Worm (Caenorhabditis elegans) whole organism, young adult: ENCODE data around the gene C09G12.5.

Source experiments
- B0035.1 ChIP-seq: sonication (generic microtip); optimal IDR thresholded peaks from 2 replicates; lab custom pipeline; 2016; ENCODE audit warnings: missing genetic modification characterization, mild to moderate bottlenecking, missing compliant biosample characterization, missing genotype, missing genetic modification reagents
- B0336.3 ChIP-seq: fragments of 200-800 bp; sonication (Bioruptor generic); IDR thresholded peaks from 2 replicates; pipeline ENCODE4 v1.3.6; 2022; ENCODE audit warnings: missing genetic modification characterization, missing compliant biosample characterization
- F33H1.4 ChIP-seq: fragments of 200-800 bp; sonication (Bioruptor generic); IDR thresholded peaks from 2 replicates; pipeline ENCODE4 v1.3.6; 2022; ENCODE audit warnings: missing genetic modification reagents, missing genetic modification characterization, missing compliant biosample characterization
- F39B2.1 ChIP-seq: fragments of 200-800 bp; sonication (Bioruptor generic); IDR thresholded peaks from 2 replicates; pipeline ENCODE4 v1.3.6; 2022; ENCODE audit warnings: missing genetic modification reagents, missing genetic modification characterization, missing compliant biosample characterization
- F52B5.7 ChIP-seq: sonication (generic microtip); optimal IDR thresholded peaks from 2 replicates; lab custom pipeline; 2016; ENCODE audit warnings: mild to moderate bottlenecking, missing genetic modification characterization, missing compliant biosample characterization
- F57A8.1 ChIP-seq: fragments of 200-800 bp; sonication (Bioruptor generic); optimal IDR thresholded peaks from 2 replicates; lab custom pipeline; 2018; ENCODE audit warnings: mild to moderate bottlenecking, missing genetic modification characterization, moderate library complexity, missing compliant biosample characterization
- K11D2.4 ChIP-seq: fragments of 200-800 bp; sonication (Bioruptor generic); IDR thresholded peaks from 2 replicates; pipeline ENCODE4 v1.3.6; 2022; ENCODE audit warnings: missing genetic modification reagents, missing genetic modification characterization, missing compliant biosample characterization
- Y67H2A.10 ChIP-seq: fragments of 200-800 bp; sonication (Bioruptor generic); conservative IDR thresholded peaks from 2 replicates; pipeline ENCODE4 v1.3.6; 2022; ENCODE audit warnings: missing genetic modification reagents, missing genetic modification characterization, missing compliant biosample characterization
- Y79H2A.3 ChIP-seq: fragments of 200-800 bp; sonication (Bioruptor generic); conservative IDR thresholded peaks from 2 replicates; pipeline ENCODE4 v1.3.6; 2022; ENCODE audit warnings: missing genetic modification reagents, missing genetic modification characterization, missing compliant biosample characterization
- aptf-2 ChIP-seq: fragments of 200-800 bp; sonication (Bioruptor generic); conservative IDR thresholded peaks from 2 replicates; pipeline ENCODE4 v1.3.6; 2022; ENCODE audit warnings: missing genetic modification reagents, missing genetic modification characterization, missing compliant biosample characterization
- athp-1 ChIP-seq: sonication (generic microtip); optimal IDR thresholded peaks from 2 replicates; lab custom pipeline; 2017; ENCODE audit warnings: mild to moderate bottlenecking, missing genetic modification characterization, missing compliant biosample characterization
- attf-6 ChIP-seq: fragments of 200-800 bp; sonication (Bioruptor generic); IDR thresholded peaks from 2 replicates; pipeline ENCODE4 v1.3.6; 2022; ENCODE audit warnings: missing genetic modification reagents, missing genetic modification characterization, missing compliant biosample characterization
- ccch-3 ChIP-seq: fragments of 200-800 bp; sonication (Bioruptor generic); optimal IDR thresholded peaks from 2 replicates; lab custom pipeline; 2018; ENCODE audit warnings: mild to moderate bottlenecking, missing genetic modification characterization, missing compliant biosample characterization
- ceh-40 ChIP-seq: fragments of 200-800 bp; sonication (Bioruptor generic); IDR thresholded peaks from 2 replicates; pipeline ENCODE4 v1.3.6; 2022; ENCODE audit warnings: missing genetic modification characterization, missing compliant biosample characterization
- ceh-58 ChIP-seq: fragments of 200-800 bp; sonication (Bioruptor generic); IDR thresholded peaks from 2 replicates; pipeline ENCODE4 v1.3.6; 2022; ENCODE audit warnings: missing genetic modification characterization, missing compliant biosample characterization
- chd-7 ChIP-seq: sonication (generic microtip); optimal IDR thresholded peaks from 2 replicates; lab custom pipeline; 2016; ENCODE audit warnings: mild to moderate bottlenecking, missing genetic modification characterization, moderate library complexity, missing compliant biosample characterization
- dox-1 ChIP-seq: fragments of 200-800 bp; sonication (Bioruptor generic); IDR thresholded peaks from 2 replicates; pipeline ENCODE4 v1.3.6; 2022; ENCODE audit warnings: missing genetic modification reagents, missing genetic modification characterization, missing compliant biosample characterization
- egl-18 ChIP-seq: fragments of 200-800 bp; sonication (Bioruptor generic); IDR thresholded peaks from 2 replicates; pipeline ENCODE4 v1.3.6; 2022; ENCODE audit warnings: missing genetic modification reagents, missing genetic modification characterization, missing compliant biosample characterization
- fkh-3 ChIP-seq: sonication (generic microtip); optimal IDR thresholded peaks from 2 replicates; lab custom pipeline; 2016; ENCODE audit warnings: mild to moderate bottlenecking, missing genetic modification characterization, missing compliant biosample characterization
- hmg-20 ChIP-seq: fragments of 200-800 bp; sonication (Bioruptor generic); IDR thresholded peaks from 2 replicates; pipeline ENCODE4 v1.3.6; 2022; ENCODE audit warnings: missing genetic modification reagents, missing genetic modification characterization, missing compliant biosample characterization
- lag-1 ChIP-seq: fragments of 200-800 bp; sonication (Bioruptor generic); IDR thresholded peaks from 2 replicates; pipeline ENCODE4 v1.3.6; 2022; ENCODE audit warnings: missing genetic modification reagents, missing genetic modification characterization, missing compliant biosample characterization
- lsy-27 ChIP-seq: sonication (generic microtip); optimal IDR thresholded peaks from 2 replicates; lab custom pipeline; 2017; ENCODE audit warnings: missing genetic modification characterization, mild to moderate bottlenecking, missing compliant biosample characterization, antibody characterized with exemption, missing genotype, borderline replicate concordance; ENCODE audit not compliant: insufficient read depth
- mcd-1 ChIP-seq: fragments of 200-800 bp; sonication (Bioruptor generic); IDR thresholded peaks from 2 replicates; pipeline ENCODE4 v1.3.6; 2022; ENCODE audit warnings: missing genetic modification reagents, missing genetic modification characterization, missing compliant biosample characterization
- mel-28 ChIP-seq: sonication (generic microtip); optimal IDR thresholded peaks from 2 replicates; lab custom pipeline; 2016; ENCODE audit warnings: borderline replicate concordance, mild to moderate bottlenecking, missing genetic modification characterization, missing compliant biosample characterization
- mes-4 ChIP-seq: sonication (generic microtip); optimal IDR thresholded peaks from 2 replicates; lab custom pipeline; 2016; ENCODE audit warnings: missing genotype, missing genetic modification characterization, missing compliant biosample characterization
- nfyb-1 ChIP-seq: fragments of 200-800 bp; sonication (Bioruptor generic); IDR thresholded peaks from 2 replicates; pipeline ENCODE4 v1.3.6; 2022; ENCODE audit warnings: missing genetic modification reagents, missing genetic modification characterization, missing compliant biosample characterization
- rcor-1 ChIP-seq: fragments of 200-800 bp; sonication (Bioruptor generic); IDR thresholded peaks from 2 replicates; pipeline ENCODE4 v1.3.6; 2022; ENCODE audit warnings: missing genetic modification reagents, missing genetic modification characterization, missing compliant biosample characterization
- rec-8 ChIP-seq, 2 experiments: sonication (generic microtip); optimal IDR thresholded peaks; 2 replicates each; lab custom pipeline; 2016; ENCODE audit warnings: mild to moderate bottlenecking in 2 of 2, missing genetic modification characterization in 2 of 2, missing genetic modification reagents in 2 of 2, missing genotype in 2 of 2, missing biosample characterization in 1 of 2, missing compliant biosample characterization in 1 of 2, moderate library complexity in 1 of 2
- repo-1 ChIP-seq: sonication (generic microtip); optimal IDR thresholded peaks from 2 replicates; lab custom pipeline; 2017; ENCODE audit warnings: mild to moderate bottlenecking, missing genetic modification characterization, missing compliant biosample characterization
- sdz-38 ChIP-seq: sonication (generic microtip); optimal IDR thresholded peaks from 2 replicates; lab custom pipeline; 2016; ENCODE audit warnings: missing genotype, missing genetic modification characterization, missing compliant biosample characterization
- sea-2 ChIP-seq: fragments of 200-800 bp; sonication (Bioruptor generic); IDR thresholded peaks from 2 replicates; pipeline ENCODE4 v1.3.6; 2022; ENCODE audit warnings: missing genetic modification characterization, missing compliant biosample characterization
- snpc-3.4 ChIP-seq: sonication (generic microtip); optimal IDR thresholded peaks from 2 replicates; lab custom pipeline; 2017; ENCODE audit warnings: missing genetic modification characterization, mild to moderate bottlenecking, missing compliant biosample characterization, antibody characterized with exemption, moderate library complexity, missing genotype, missing genetic modification reagents
- snpc-4 ChIP-seq, 5 experiments: fragments of 150-350 bp in 1 of 5; sonication (generic microtip) in 4 of 5; optimal IDR thresholded peaks; 2 replicates each; lab custom pipeline; 2014 to 2018; ENCODE audit warnings: missing genetic modification characterization in 5 of 5, missing biosample characterization in 3 of 5, antibody characterized with exemption in 2 of 5, mild to moderate bottlenecking in 2 of 5, missing compliant biosample characterization in 2 of 5, missing genotype in 2 of 5, moderate library complexity in 2 of 5, missing genetic modification reagents in 1 of 5
- somi-1 ChIP-seq: fragments of 200-800 bp; sonication (Bioruptor generic); optimal IDR thresholded peaks from 2 replicates; lab custom pipeline; 2018; ENCODE audit warnings: mild to moderate bottlenecking, missing genetic modification characterization, missing compliant biosample characterization
- sptf-2 ChIP-seq: fragments of 200-800 bp; sonication (Bioruptor generic); optimal IDR thresholded peaks from 2 replicates; lab custom pipeline; 2018; ENCODE audit warnings: mild to moderate bottlenecking, missing genetic modification characterization, missing compliant biosample characterization
- tbx-9 ChIP-seq: sonication (generic microtip); optimal IDR thresholded peaks from 2 replicates; lab custom pipeline; 2016; ENCODE audit warnings: borderline replicate concordance, missing genetic modification characterization, inconsistent platforms, missing compliant biosample characterization
- unc-130 ChIP-seq: sonication (generic microtip); optimal IDR thresholded peaks from 2 replicates; lab custom pipeline; 2016; ENCODE audit warnings: missing genetic modification reagents, missing genetic modification characterization, missing compliant biosample characterization
- zfh-2 ChIP-seq: fragments of 200-800 bp; sonication (Bioruptor generic); conservative IDR thresholded peaks from 2 replicates; pipeline ENCODE4 v1.3.6; 2022; ENCODE audit warnings: missing genetic modification reagents, missing genetic modification characterization, missing compliant biosample characterization
- zim-3 ChIP-seq: sonication (generic microtip); optimal IDR thresholded peaks from 2 replicates; lab custom pipeline; 2017; ENCODE audit warnings: mild to moderate bottlenecking, missing genetic modification characterization, moderate library complexity, missing compliant biosample characterization
- ztf-25 ChIP-seq: fragments of 200-800 bp; sonication (Bioruptor generic); IDR thresholded peaks from 2 replicates; pipeline ENCODE4 v1.3.6; 2022; ENCODE audit warnings: missing genetic modification reagents, missing genetic modification characterization, missing compliant biosample characterization
- ztf-28 ChIP-seq: fragments of 200-800 bp; sonication (Bioruptor generic); IDR thresholded peaks from 2 replicates; pipeline ENCODE4 v1.3.6; 2022; ENCODE audit warnings: missing genetic modification reagents, missing genetic modification characterization, missing compliant biosample characterization

C09G12.5 gene

ce11 chrIV:3496358-3496757, 17.2 kb downstream of the C09G12.5 start, which contains the start of gene C09G12.17:
Gene C09G12.17, minus strand, starts transcription at chrIV:3496458.
- no peak for TF ChIP-seq hmg-20 (GFP tag; lab: Robert Waterston, UW)
- TF ChIP-seq unc-130 (GFP tag; lab: Kevin White, UChicago) = no peak
- no peak for TF ChIP-seq zim-3 (tag; lab: Kevin White, UChicago)
- no peak for TF ChIP-seq F33H1.4 (GFP tag; lab: Robert Waterston, UW)
- TF ChIP-seq athp-1 = no peak
- TF ChIP-seq F39B2.1 (GFP tag; lab: Robert Waterston, UW) = no peak
- TF ChIP-seq ztf-28 (GFP tag; lab: Robert Waterston, UW) = no peak
- TF ChIP-seq F52B5.7 (tag; lab: Kevin White, UChicago) = no peak
- TF ChIP-seq tbx-9 (tag; lab: Kevin White, UChicago) = no peak
- TF ChIP-seq dox-1 (GFP tag; lab: Robert Waterston, UW) = no peak
- no peak for TF ChIP-seq nfyb-1 (GFP tag; lab: Robert Waterston, UW)
- TF ChIP-seq Y79H2A.3 (GFP tag; lab: Robert Waterston, UW) = no peak
- TF ChIP-seq ztf-25 (GFP tag; lab: Robert Waterston, UW) = no peak
- no peak for TF ChIP-seq B0035.1 (tag; lab: Kevin White, UChicago)
- TF ChIP-seq aptf-2 (GFP tag; lab: Robert Waterston, UW) = no peak
- TF ChIP-seq mes-4 (tag; lab: Kevin White, UChicago) = no peak
- no peak for TF ChIP-seq B0336.3 (GFP tag; lab: Robert Waterston, UW)
- TF ChIP-seq mel-28 (tag; lab: Kevin White, UChicago) = no peak

ce11 chrIV:3497909-3498308, 18.8 kb downstream of the C09G12.5 start, which contains the start of gene ceh-53:
Gene ceh-53, plus strand, starts transcription at chrIV:3498209.
- TF ChIP-seq snpc-4 (GFP tag; optimal IDR thresholded peaks at IDR 0.05; lab: Kevin White, UChicago) (no peak), snpc-4 (tag; optimal IDR thresholded peaks at IDR 0.05; lab: Kevin White, UChicago) (no peak), zfh-2 (GFP tag; lab: Robert Waterston, UW) (no peak), lsy-27 (tag; lab: Kevin White, UChicago) (no peak), B0336.3 (GFP tag; lab: Robert Waterston, UW) (no peak), ceh-40 (GFP tag; lab: Robert Waterston, UW) (no peak), attf-6 (GFP tag; lab: Robert Waterston, UW) (no peak), F57A8.1 (GFP tag; lab: Kevin White, UChicago) (no peak), repo-1 (tag; lab: Kevin White, UChicago) (no peak), egl-18 (GFP tag; lab: Robert Waterston, UW) (no peak), lag-1 (GFP tag; lab: Robert Waterston, UW) (no peak), chd-7 (tag; lab: Kevin White, UChicago) (no peak), fkh-3 (tag; lab: Kevin White, UChicago) (no peak), somi-1 (GFP tag; lab: Kevin White, UChicago) (no peak), ceh-58 (GFP tag; lab: Robert Waterston, UW) (no peak)
- TF ChIP-seq, all 124 proteins: peak for 0

ce11 chrIV:3501981-3502736, 23.0 kb downstream of the C09G12.5 start:
- TF ChIP-seq Y67H2A.10 (no peak), K11D2.4 (GFP tag; lab: Robert Waterston, UW) (no peak), sptf-2 (GFP tag; lab: Kevin White, UChicago) (no peak), sea-2 (no peak), zfh-2 (GFP tag; lab: Robert Waterston, UW) (peak; percentile 47; the same call in 1 of the 2 replicates), rcor-1 (GFP tag; lab: Robert Waterston, UW) (no peak), ccch-3 (no peak), rec-8 (tag; optimal IDR thresholded peaks at IDR 0.05; lab: Kevin White, UChicago) (no peak), mcd-1 (GFP tag; lab: Robert Waterston, UW) (no peak), sdz-38 (no peak), mel-28 (tag; lab: Kevin White, UChicago) (no peak), B0336.3 (GFP tag; lab: Robert Waterston, UW) (no peak), snpc-3.4 (tag; lab: Kevin White, UChicago) (no peak), zim-3 (tag; lab: Kevin White, UChicago) (no peak), ceh-58 (GFP tag; lab: Robert Waterston, UW) (0 out of 2 replicates have a peak, but pooled peaks have one; percentile 35), F39B2.1 (GFP tag; lab: Robert Waterston, UW) (no peak)
- TF ChIP-seq, all 124 proteins: peak for 2
